Worm (Caenorhabditis elegans): ENCODE data around the gene Y75B8A.6.

ce11 chrIII:12137515-12137914, 7.4 kb upstream of the Y75B8A.6 start:
- TF ChIP-seq blmp-1 (tag; optimal IDR thresholded peaks at IDR 0.05; ENCODE audit: insufficient read depth) (no peak), fos-1 (tag; optimal IDR thresholded peaks at IDR 0.05) (no peak), elt-1 (tag; optimal IDR thresholded peaks at IDR 0.05) (no peak), mab-5 (tag; optimal IDR thresholded peaks at IDR 0.05) (no peak), nhr-10 (tag; optimal IDR thresholded peaks at IDR 0.05) (no peak), nhr-237 (tag; optimal IDR thresholded peaks at IDR 0.05) (no peak), unc-39 (tag; optimal IDR thresholded peaks at IDR 0.05) (no peak), ama-1 (optimal IDR thresholded peaks at IDR 0.05) (no peak), gmeb-1 (tag; optimal IDR thresholded peaks at IDR 0.05) (no peak), lin-11 (tag; optimal IDR thresholded peaks at IDR 0.05) (no peak), egl-27 (tag; optimal IDR thresholded peaks at IDR 0.05) (no peak), mdl-1 (tag; optimal IDR thresholded peaks at IDR 0.05) (no peak)
